Fruit fly (Drosophila melanogaster): ENCODE data around the gene aay.

The aay gene

DNA sequence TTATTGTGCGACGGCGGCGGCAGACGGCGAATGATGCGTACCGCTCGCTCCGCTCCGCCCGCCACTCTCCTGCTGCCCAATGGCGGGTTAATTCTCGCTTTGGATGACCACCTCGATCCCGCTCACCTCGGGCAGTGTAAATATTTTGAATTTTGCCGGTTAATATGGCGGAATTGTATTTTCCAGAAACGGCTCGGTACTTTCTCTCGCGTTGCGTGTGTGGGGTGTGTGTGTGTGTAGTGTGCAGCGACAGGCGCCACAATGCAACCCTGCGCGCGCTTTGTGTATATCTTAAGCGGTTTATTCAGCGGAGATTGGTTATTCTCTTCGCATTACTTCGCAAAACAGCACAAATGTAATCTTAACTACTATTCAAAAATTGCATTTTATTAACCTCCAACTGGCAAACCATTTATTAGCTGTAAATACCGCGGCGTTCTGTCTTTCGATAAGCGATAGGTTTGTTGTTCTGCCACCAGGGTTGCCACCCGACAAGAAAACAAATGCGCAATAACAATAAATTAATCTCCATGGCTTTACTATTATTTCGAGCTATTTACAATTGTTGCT lies 32.9 kb downstream of the aay start, which contains the start of the genes phol and CG3552 (continued):
- TF ChIP-seq CG18011 (GFP tag; optimal IDR thresholded peaks at IDR 0.05) (no peak), CG11695 (GFP tag; IDR thresholded peaks at IDR 0.05) (no peak), NFAT (GFP tag; IDR thresholded peaks at IDR 0.05) (no peak), cwo (GFP tag; optimal IDR thresholded peaks at IDR 0.05) (no peak), pb (GFP tag; optimal IDR thresholded peaks at IDR 0.05) (no peak), hth (optimal IDR thresholded peaks at IDR 0.05) (no peak), Pdp1 (GFP tag; optimal IDR thresholded peaks at IDR 0.05) (peak in 1 of 2 experiments; percentile 31), Scr (GFP tag; IDR thresholded peaks at IDR 0.05; ENCODE audit: partially characterized antibody) (peak; percentile 57), GATAe (GFP tag; conservative IDR thresholded peaks at IDR 0.05) (no peak), CG1603 (tag; optimal IDR thresholded peaks at IDR 0.05) (peak; percentile 73), CrebB (tag; optimal IDR thresholded peaks at IDR 0.05) (no peak), tna (GFP tag; IDR thresholded peaks at IDR 0.05; ENCODE audit: partially characterized antibody) (no peak), Hand (GFP tag; optimal IDR thresholded peaks at IDR 0.05) (peak; percentile 6), dati (GFP tag; IDR thresholded peaks at IDR 0.05) (no peak), CG6791 (GFP tag; IDR thresholded peaks at IDR 0.05; ENCODE audit: partially characterized antibody) (peak; percentile 27; the same call in 2 of the 3 replicates), crp (GFP tag; optimal IDR thresholded peaks at IDR 0.05) (peak in 1 of 2 experiments; percentile 0), CG10431 (GFP tag; optimal IDR thresholded peaks at IDR 0.05) (no peak), Taf1 (GFP tag; IDR thresholded peaks at IDR 0.05) (0 out of 2 replicates have a peak, but pooled peaks have one; percentile 26), gcm2 (GFP tag; optimal IDR thresholded peaks at IDR 0.05) (no peak), p53 (GFP tag; optimal IDR thresholded peaks at IDR 0.05) (no peak), CG30403 (GFP tag; optimal IDR thresholded peaks at IDR 0.05) (peak; percentile 8), Usf (GFP tag; optimal IDR thresholded peaks at IDR 0.05) (no peak), bab2 (GFP tag; optimal IDR thresholded peaks at IDR 0.05) (peak; percentile 20), CG11093 (GFP tag; IDR thresholded peaks at IDR 0.05) (no peak), gce (GFP tag; IDR thresholded peaks at IDR 0.05) (no peak), CG10543 (GFP tag; optimal IDR thresholded peaks at IDR 0.05) (peak; percentile 45), CG2120 (GFP tag; optimal IDR thresholded peaks at IDR 0.05) (peak; percentile 40), mam (GFP tag; optimal IDR thresholded peaks at IDR 0.05) (peak; percentile 13), CG11504 (tag; optimal IDR thresholded peaks at IDR 0.05) (peak; percentile 16), Opbp (GFP tag; IDR thresholded peaks at IDR 0.05; ENCODE audit: partially characterized antibody) (0 out of 3 replicates have a peak, but pooled peaks have one; percentile 38), emc (GFP tag; optimal IDR thresholded peaks at IDR 0.05) (no peak), Bgb (GFP tag; IDR thresholded peaks at IDR 0.05; ENCODE audit: partially characterized antibody) (peak; percentile 30; the same call in 1 of the 2 replicates), E2f1 (GFP tag; IDR thresholded peaks at IDR 0.05) (no peak), D19B (GFP tag; optimal IDR thresholded peaks at IDR 0.05) (no peak), peb (GFP tag; IDR thresholded peaks at IDR 0.05) (no peak), B-H2 (GFP tag; optimal IDR thresholded peaks at IDR 0.05) (peak; percentile 28), CG2678 (tag; optimal IDR thresholded peaks at IDR 0.05) (peak; percentile 2), tup (GFP tag; optimal IDR thresholded peaks at IDR 0.05) (no peak), cg (GFP tag; optimal IDR thresholded peaks at IDR 0.05) (peak; percentile 85), Sry-δ (GFP tag; optimal IDR thresholded peaks at IDR 0.05) (peak; percentile 62), bbx (GFP tag; IDR thresholded peaks at IDR 0.05; ENCODE audit: partially characterized antibody) (0 out of 2 replicates have a peak, but pooled peaks have one; percentile 27), hkb (optimal IDR thresholded peaks at IDR 0.05) (peak; percentile 3), hkb (GFP tag; IDR thresholded peaks at IDR 0.05) (no peak), CG12659 (GFP tag; optimal IDR thresholded peaks at IDR 0.05) (peak; percentile 29), chif (GFP tag; optimal IDR thresholded peaks at IDR 0.05) (no peak), HmgZ (tag; optimal IDR thresholded peaks at IDR 0.05) (peak; percentile 3), Asciz (GFP tag; optimal IDR thresholded peaks at IDR 0.05) (no peak), CG9932 (GFP tag; IDR thresholded peaks at IDR 0.05) (no peak), CG32767 (GFP tag; IDR thresholded peaks at IDR 0.05) (peak; percentile 78)

All from whole organism, embryonic.